Worm (Caenorhabditis elegans): ENCODE measurements around the gene zen-4.

DNA sequence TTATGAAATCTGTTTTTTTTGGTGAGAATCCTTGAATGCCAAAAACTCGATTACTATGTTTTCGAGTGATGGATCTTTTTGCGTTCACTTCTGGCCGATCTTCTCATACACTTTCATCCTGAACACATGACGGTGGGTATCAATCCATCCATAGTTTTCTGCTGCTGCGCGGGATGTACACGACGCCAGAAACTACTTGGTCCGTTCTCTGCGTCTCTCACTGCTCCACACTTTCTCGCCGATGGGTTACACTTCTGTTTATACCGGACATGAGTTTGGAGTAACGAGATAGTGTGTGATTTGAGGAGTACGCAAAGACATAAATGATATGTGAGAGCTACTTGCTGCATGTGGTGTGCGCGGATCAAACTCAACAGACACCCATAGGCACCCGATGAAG is 22.7 kb downstream of the zen-4 start:
- TF ChIP-seq fkh-10 (GFP tag; optimal IDR thresholded peaks at IDR 0.05) = no peak
- no peak for TF ChIP-seq C16A3.4 (tag; optimal IDR thresholded peaks at IDR 0.05)
- TF ChIP-seq nhr-76 (tag; optimal IDR thresholded peaks at IDR 0.05) = no peak
- TF ChIP-seq nhr-28 (tag; optimal IDR thresholded peaks at IDR 0.05) = no peak
- no peak for TF ChIP-seq efl-3 (GFP tag; optimal IDR thresholded peaks at IDR 0.05)
- no peak for TF ChIP-seq snpc-4 (tag; optimal IDR thresholded peaks at IDR 0.05)
- TF ChIP-seq F16B12.6 (tag; optimal IDR thresholded peaks at IDR 0.05) = no peak
- TF ChIP-seq lsy-2 (tag; optimal IDR thresholded peaks at IDR 0.05) = no peak
- no peak for TF ChIP-seq unc-62 (GFP tag; optimal IDR thresholded peaks at IDR 0.05)

Data from whole organism, L1 larva.